Worm (Caenorhabditis elegans): ENCODE measurements around the gene T27E9.2.

T27E9.2 gene

ce11 chrIII:13435570-13435969, 26.8 kb downstream of the T27E9.2 start, which contains the start of gene F45G2.8:
Gene F45G2.8 (minus strand): TSS chrIII:13435670.
- TF ChIP-seq npax-4 (tag; optimal IDR thresholded peaks at IDR 0.05): no peak
- no peak for TF ChIP-seq dve-1 (tag; optimal IDR thresholded peaks at IDR 0.05)
- TF ChIP-seq ceh-2 (tag; optimal IDR thresholded peaks at IDR 0.05): no peak
- no peak for TF ChIP-seq pax-1 (tag; optimal IDR thresholded peaks at IDR 0.05)
- TF ChIP-seq syd-9 (tag; optimal IDR thresholded peaks at IDR 0.05): no peak
- TF ChIP-seq ceh-9 (tag; optimal IDR thresholded peaks at IDR 0.05): no peak

- TF ChIP-seq T23F11.4 (GFP tag; optimal IDR thresholded peaks at IDR 0.05) (no peak), zip-5 (tag; optimal IDR thresholded peaks at IDR 0.05) (no peak), elt-4 (tag; optimal IDR thresholded peaks at IDR 0.05) (no peak), elt-2 (tag; optimal IDR thresholded peaks at IDR 0.05) (no peak), sox-4 (tag; optimal IDR thresholded peaks at IDR 0.05) (no peak), hlh-13 (GFP tag; optimal IDR thresholded peaks at IDR 0.05) (no peak), hlh-15 (tag; optimal IDR thresholded peaks at IDR 0.05) (no peak), pax-1 (tag; optimal IDR thresholded peaks at IDR 0.05) (no peak), ceh-19 (GFP tag; optimal IDR thresholded peaks at IDR 0.05) (no peak), F13H6.1 (tag; optimal IDR thresholded peaks at IDR 0.05) (no peak), hlh-8 (tag; optimal IDR thresholded peaks at IDR 0.05) (no peak), pha-4 (tag; optimal IDR thresholded peaks at IDR 0.05) (no peak), gmeb-2 (tag; optimal IDR thresholded peaks at IDR 0.05) (no peak), tbx-2 (tag; optimal IDR thresholded peaks at IDR 0.05) (no peak), unc-55 (GFP tag; optimal IDR thresholded peaks at IDR 0.05) (no peak), fax-1 (tag; optimal IDR thresholded peaks at IDR 0.05) (no peak), ceh-24 (tag; optimal IDR thresholded peaks at IDR 0.05) (no peak), ref-2 (tag; optimal IDR thresholded peaks at IDR 0.05) (no peak)
Observed at ce11 chrIII:13434404-13434803, 28.0 kb downstream of the T27E9.2 start, which contains the start of gene F45G2.7. Gene F45G2.7 (minus strand): TSS chrIII:13434504.

- TF ChIP-seq syd-9 (tag; optimal IDR thresholded peaks at IDR 0.05) (no peak), hlh-13 (GFP tag; optimal IDR thresholded peaks at IDR 0.05) (no peak), ceh-9 (tag; optimal IDR thresholded peaks at IDR 0.05) (no peak), ceh-31 (tag; optimal IDR thresholded peaks at IDR 0.05) (no peak), ahr-1 (tag; optimal IDR thresholded peaks at IDR 0.05) (no peak), ceh-18 (tag; optimal IDR thresholded peaks at IDR 0.05) (no peak)
Observed at ce11 chrIII:13430162-13430561, 32.2 kb downstream of the T27E9.2 start, which contains the start of gene trf-1. Gene trf-1 (plus strand): TSS chrIII:13430462.

ce11 chrIII:13429668-13430067, 32.7 kb downstream of the T27E9.2 start, which contains the start of gene bli-5:
Gene bli-5 (minus strand): TSS chrIII:13429768.
- TF ChIP-seq pha-2 (tag; optimal IDR thresholded peaks at IDR 0.05): no peak
- TF ChIP-seq ref-2 (tag; optimal IDR thresholded peaks at IDR 0.05): no peak
- no peak for TF ChIP-seq C38D4.7 (GFP tag; optimal IDR thresholded peaks at IDR 0.05)
- TF ChIP-seq ceh-14 (tag; optimal IDR thresholded peaks at IDR 0.05): no peak
- no peak for TF ChIP-seq pat-9 (tag; optimal IDR thresholded peaks at IDR 0.05)
- TF ChIP-seq unc-42 (tag; optimal IDR thresholded peaks at IDR 0.05): no peak
- no peak for TF ChIP-seq dmd-4 (tag; optimal IDR thresholded peaks at IDR 0.05; ENCODE audit: borderline replicate concordance)
- TF ChIP-seq odd-2 (tag; optimal IDR thresholded peaks at IDR 0.05): no peak
- no peak for TF ChIP-seq zip-5 (tag; optimal IDR thresholded peaks at IDR 0.05)
- no peak for TF ChIP-seq sdc-2 (tag; optimal IDR thresholded peaks at IDR 0.05)
- no peak for TF ChIP-seq madf-2 (tag; optimal IDR thresholded peaks at IDR 0.05)
- no peak for TF ChIP-seq ahr-1 (tag; optimal IDR thresholded peaks at IDR 0.05)
- no peak for TF ChIP-seq hlh-13 (GFP tag; optimal IDR thresholded peaks at IDR 0.05)

ce11 chrIII:13427817-13428216, 34.6 kb downstream of the T27E9.2 start:
- no peak for TF ChIP-seq nhr-232 (tag; optimal IDR thresholded peaks at IDR 0.05)
- no peak for TF ChIP-seq ceh-14 (tag; optimal IDR thresholded peaks at IDR 0.05)
- TF ChIP-seq hlh-6 (tag; optimal IDR thresholded peaks at IDR 0.05): no peak
- TF ChIP-seq ceh-6 (GFP tag; optimal IDR thresholded peaks at IDR 0.05): no peak
- TF ChIP-seq sox-4 (tag; optimal IDR thresholded peaks at IDR 0.05): no peak
- no peak for TF ChIP-seq ref-2 (tag; optimal IDR thresholded peaks at IDR 0.05)
- TF ChIP-seq lin-11 (tag; optimal IDR thresholded peaks at IDR 0.05): no peak
- no peak for TF ChIP-seq pat-9 (tag; optimal IDR thresholded peaks at IDR 0.05)
- no peak for TF ChIP-seq pros-1 (tag; optimal IDR thresholded peaks at IDR 0.05)
- TF ChIP-seq T23F11.4 (GFP tag; optimal IDR thresholded peaks at IDR 0.05): no peak
- no peak for TF ChIP-seq hlh-8 (tag; optimal IDR thresholded peaks at IDR 0.05)

All from whole organism, late embryonic.